Fruit fly (Drosophila melanogaster) Kc167 (cell line): ENCODE measurements around the gene RFeSP.

Experiments
- Myc ChIP-seq: fragments of >200 bp; optimal IDR thresholded peaks from 2 replicates; lab custom pipeline; 2017; ENCODE audit warnings: missing external identifiers
- psq ChIP-seq: fragments of >200 bp; optimal IDR thresholded peaks from 2 replicates; lab custom pipeline; 2017; ENCODE audit warnings: missing external identifiers

DNA sequence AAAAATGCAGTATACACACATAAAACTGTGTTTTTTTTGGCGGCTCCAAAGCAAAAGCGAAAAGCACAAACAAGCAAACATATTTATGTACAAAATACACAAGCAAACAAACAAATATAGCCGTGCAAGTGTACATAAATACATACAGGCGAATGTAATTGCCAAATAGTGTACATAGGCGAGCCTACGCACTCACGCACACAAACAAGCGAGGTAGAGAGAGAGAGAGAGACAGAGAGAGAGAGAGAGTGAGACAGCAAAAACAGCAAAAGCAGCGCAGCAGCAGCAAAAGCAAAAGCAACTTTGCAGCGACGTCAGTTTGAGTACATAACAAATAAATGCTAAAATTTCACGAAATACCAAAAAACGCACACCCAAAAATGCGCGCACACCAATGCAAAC lies 34.7 kb upstream of the RFeSP start:
- TF ChIP-seq Myc (no peak), psq (lab: Kevin White, UChicago) (no peak)
